Fruit fly (Drosophila melanogaster) S2 (cell line): Measurements from ENCODE around the gene CG14088.

Experiments used
- CG8478 ChIP-seq: fragments of >200 bp; optimal IDR thresholded peaks from 2 replicates; lab custom pipeline; 2018
- CTCF ChIP-seq, 2 experiments: fragments of >200 bp; optimal IDR thresholded peaks; 2 replicates each; lab custom pipeline; 2018

DNA sequence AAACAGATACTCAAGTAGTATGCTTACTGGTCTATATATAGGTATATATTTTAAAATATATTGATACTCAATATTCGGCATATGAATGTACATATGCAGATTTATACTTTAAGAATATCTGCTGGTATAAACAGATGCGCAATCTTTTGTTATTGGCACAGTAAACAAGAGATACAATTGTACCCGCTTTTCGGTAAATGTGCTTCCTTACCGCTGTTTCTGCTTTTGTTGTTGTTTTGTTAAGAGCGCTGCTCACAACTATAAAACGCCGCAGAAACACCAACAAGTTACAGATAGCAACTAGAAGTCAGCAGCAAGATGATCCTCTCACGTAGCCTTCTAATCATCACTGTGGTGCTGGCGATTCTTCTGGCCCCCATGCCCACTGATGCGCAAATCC, 4.7 kb downstream of the CG14088 start, which contains the start of gene CG45081:
- TF ChIP-seq CG8478, result no peak
- TF ChIP-seq CTCF (optimal IDR thresholded peaks at IDR 0.05; lab: Kevin White, UChicago), result no peak
